Fruit fly (Drosophila melanogaster) whole organism, embryonic: ENCODE measurements around the gene Pdi.
A peak's percentile ranks its signal among the peaks of the same experiment; 100 is the strongest.

ENCODE experiments used
- CG10267 ChIP-seq: fragments of 200-800 bp; sonication (Bioruptor generic); optimal IDR thresholded peaks from 2 replicates; lab custom pipeline; 2018; ENCODE audit warnings: missing biosample characterization, mild to moderate bottlenecking, missing genetic modification characterization, moderate library complexity
- CG10565 ChIP-seq: fragments of 200-800 bp; sonication (Bioruptor generic); optimal IDR thresholded peaks from 3 replicates; lab custom pipeline; 2016; ENCODE audit warnings: missing biosample characterization, mild to moderate bottlenecking, missing genetic modification characterization
- CG11093 ChIP-seq: fragments of 200-800 bp; sonication (Bioruptor generic); IDR thresholded peaks from 3 replicates; pipeline ENCODE4 v1.3.6; 2022; ENCODE audit warnings: missing biosample characterization, missing genetic modification characterization
- CG11504 ChIP-seq: fragments of 200-800 bp; sonication (Bioruptor generic); optimal IDR thresholded peaks from 3 replicates; lab custom pipeline; 2019; ENCODE audit warnings: missing biosample characterization, mild to moderate bottlenecking, missing genetic modification characterization, moderate library complexity
- CG12299 ChIP-seq: fragments of 200-800 bp; sonication (Bioruptor generic); optimal IDR thresholded peaks from 2 replicates; lab custom pipeline; 2018; ENCODE audit warnings: missing biosample characterization, mild to moderate bottlenecking, missing genetic modification characterization
- CG12391 ChIP-seq: fragments of 200-800 bp; sonication (Bioruptor generic); optimal IDR thresholded peaks from 3 replicates; lab custom pipeline; 2018; ENCODE audit warnings: missing biosample characterization, mild to moderate bottlenecking, missing genetic modification characterization, moderate library complexity
- CG12769 ChIP-seq: fragments of 200-800 bp; sonication (Bioruptor generic); optimal IDR thresholded peaks from 2 replicates; lab custom pipeline; 2019; ENCODE audit warnings: missing biosample characterization, mild to moderate bottlenecking, missing genetic modification characterization, moderate library complexity
- CG15514 ChIP-seq: fragments of 200-800 bp; sonication (Bioruptor generic); optimal IDR thresholded peaks from 3 replicates; lab custom pipeline; 2017; ENCODE audit warnings: missing biosample characterization, missing genetic modification characterization, mild to moderate bottlenecking, moderate library complexity, missing genetic modification reagents
- CG1603 ChIP-seq: fragments of 200-800 bp; sonication (Bioruptor generic); optimal IDR thresholded peaks from 2 replicates; lab custom pipeline; 2019; ENCODE audit warnings: missing biosample characterization, mild to moderate bottlenecking, missing genetic modification characterization, moderate library complexity
- CG17186 ChIP-seq: fragments of 200-800 bp; sonication (Bioruptor generic); optimal IDR thresholded peaks from 3 replicates; lab custom pipeline; 2017; ENCODE audit warnings: missing biosample characterization, missing genetic modification reagents, missing genetic modification characterization
- CG17829 ChIP-seq: fragments of 200-800 bp; optimal IDR thresholded peaks from 2 replicates; lab custom pipeline; 2019; ENCODE audit warnings: missing biosample characterization, mild to moderate bottlenecking, missing genetic modification characterization, moderate library complexity
- CG2875 ChIP-seq: fragments of 200-800 bp; sonication (Bioruptor generic); optimal IDR thresholded peaks from 2 replicates; lab custom pipeline; 2017; ENCODE audit warnings: missing biosample characterization, mild to moderate bottlenecking, missing genetic modification characterization, missing genetic modification reagents
- CG33213 ChIP-seq: fragments of 200-800 bp; sonication (Bioruptor generic); optimal IDR thresholded peaks from 3 replicates; lab custom pipeline; 2016; ENCODE audit warnings: missing biosample characterization, missing genetic modification characterization
- CG34376 ChIP-seq: fragments of 200-800 bp; sonication (Bioruptor generic); optimal IDR thresholded peaks from 2 replicates; lab custom pipeline; 2018; ENCODE audit warnings: missing biosample characterization, mild to moderate bottlenecking, missing genetic modification characterization
- CG34422 ChIP-seq: fragments of 200-800 bp; sonication (Bioruptor generic); IDR thresholded peaks from 3 replicates; pipeline ENCODE4 v1.3.6; 2022; ENCODE audit warnings: missing biosample characterization, missing genetic modification characterization
- CG3847 ChIP-seq: fragments of 200-800 bp; sonication (Bioruptor generic); IDR thresholded peaks from 2 replicates; pipeline ENCODE4 v1.3.6; 2022; ENCODE audit warnings: missing biosample characterization, missing genetic modification characterization
- CG7372 ChIP-seq: fragments of 200-800 bp; sonication (Bioruptor generic); IDR thresholded peaks from 2 replicates; pipeline ENCODE4 v1.3.6; 2022; ENCODE audit warnings: missing biosample characterization, missing genetic modification characterization
- CG8765 ChIP-seq: fragments of 200-800 bp; sonication (Bioruptor generic); IDR thresholded peaks from 2 replicates; pipeline ENCODE4 v1.3.6; 2022; ENCODE audit warnings: missing biosample characterization, missing genetic modification characterization
- CTCF ChIP-seq: fragments of 200-800 bp; sonication (Bioruptor generic); optimal IDR thresholded peaks from 2 replicates; lab custom pipeline; 2017; ENCODE audit warnings: missing biosample characterization, mild to moderate bottlenecking, missing genetic modification characterization, moderate library complexity
- CoRest ChIP-seq: fragments of 200-800 bp; sonication (Bioruptor generic); optimal IDR thresholded peaks from 3 replicates; lab custom pipeline; 2018; ENCODE audit warnings: missing biosample characterization, mild to moderate bottlenecking, missing genetic modification characterization, moderate library complexity
- Dp ChIP-seq: fragments of 200-800 bp; sonication (Bioruptor generic); optimal IDR thresholded peaks from 2 replicates; lab custom pipeline; 2018; ENCODE audit warnings: missing biosample characterization, mild to moderate bottlenecking, missing genetic modification characterization, moderate library complexity
- E2f2 ChIP-seq: fragments of 200-800 bp; sonication (Bioruptor generic); IDR thresholded peaks from 2 replicates; pipeline ENCODE4 v1.3.6; 2022; ENCODE audit warnings: missing biosample characterization, missing genetic modification characterization
- Ets65A ChIP-seq: fragments of 200-800 bp; sonication (Bioruptor generic); peaks from one replicate; lab custom pipeline; 2016; ENCODE audit warnings: missing biosample characterization, missing genetic modification characterization
- Ets97D ChIP-seq: fragments of 200-800 bp; sonication (Bioruptor generic); optimal IDR thresholded peaks from 3 replicates; lab custom pipeline; 2016; ENCODE audit warnings: missing biosample characterization, missing genetic modification characterization
- Fer1 ChIP-seq: fragments of 200-800 bp; sonication (Bioruptor generic); optimal IDR thresholded peaks from 2 replicates; lab custom pipeline; 2017; ENCODE audit warnings: missing biosample characterization, mild to moderate bottlenecking, missing genetic modification characterization
- HHEX ChIP-seq: fragments of 200-800 bp; sonication (Bioruptor generic); optimal IDR thresholded peaks from 3 replicates; lab custom pipeline; 2017; ENCODE audit warnings: missing biosample characterization, mild to moderate bottlenecking, missing genetic modification characterization, missing genetic modification reagents
- HLHmδ ChIP-seq: fragments of 200-800 bp; sonication (Bioruptor generic); optimal IDR thresholded peaks from 2 replicates; lab custom pipeline; 2018; ENCODE audit warnings: missing biosample characterization, mild to moderate bottlenecking, missing genetic modification characterization, moderate library complexity
- Hmr ChIP-seq: fragments of 200-800 bp; sonication (Bioruptor generic); optimal IDR thresholded peaks from 3 replicates; lab custom pipeline; 2017; ENCODE audit warnings: mild to moderate bottlenecking, missing biosample characterization, missing genetic modification reagents, missing genetic modification characterization
- MBD-R2 ChIP-seq: fragments of 200-800 bp; sonication (Bioruptor generic); IDR thresholded peaks from 2 replicates; pipeline ENCODE4 v1.3.6; 2022; ENCODE audit warnings: missing biosample characterization, missing genetic modification characterization
- Rfx ChIP-seq: fragments of 200-800 bp; sonication (Bioruptor generic); IDR thresholded peaks from 2 replicates; pipeline ENCODE4 v1.3.6; 2022; ENCODE audit warnings: missing biosample characterization, missing genetic modification characterization
- Sry-δ ChIP-seq: fragments of 200-800 bp; sonication (Bioruptor generic); optimal IDR thresholded peaks from 2 replicates; lab custom pipeline; 2016; ENCODE audit warnings: missing biosample characterization, missing genetic modification characterization
- ap ChIP-seq: fragments of 200-800 bp; sonication (Bioruptor generic); IDR thresholded peaks from 2 replicates; pipeline ENCODE4 v1.3.6; 2022; ENCODE audit warnings: missing biosample characterization, missing genetic modification characterization
- btn ChIP-seq: fragments of 200-800 bp; sonication (Bioruptor generic); optimal IDR thresholded peaks from 2 replicates; lab custom pipeline; 2016; ENCODE audit warnings: missing biosample characterization, missing genetic modification characterization
- cato ChIP-seq: fragments of 200-800 bp; sonication (Bioruptor generic); optimal IDR thresholded peaks from 2 replicates; lab custom pipeline; 2016; ENCODE audit warnings: missing biosample characterization, missing genetic modification characterization, borderline replicate concordance
- caup ChIP-seq: fragments of 200-800 bp; sonication (Bioruptor generic); optimal IDR thresholded peaks from 3 replicates; lab custom pipeline; 2017; ENCODE audit warnings: missing biosample characterization, mild to moderate bottlenecking, missing genetic modification characterization, moderate library complexity; ENCODE audit not compliant: severe bottlenecking
- cwo ChIP-seq: fragments of 200-800 bp; sonication (Bioruptor generic); optimal IDR thresholded peaks from 3 replicates; lab custom pipeline; 2017; ENCODE audit warnings: missing biosample characterization, missing genetic modification characterization, mild to moderate bottlenecking, moderate library complexity, missing genetic modification reagents
- dm ChIP-seq: fragments of 200-800 bp; sonication (Bioruptor generic); optimal IDR thresholded peaks from 3 replicates; lab custom pipeline; 2016; ENCODE audit warnings: missing biosample characterization, missing genetic modification characterization
- ems ChIP-seq: fragments of 200-800 bp; sonication (Bioruptor generic); optimal IDR thresholded peaks from 3 replicates; lab custom pipeline; 2016; ENCODE audit warnings: missing biosample characterization, missing genetic modification characterization
- gfzf ChIP-seq: fragments of 200-800 bp; sonication (Bioruptor generic); optimal IDR thresholded peaks from 2 replicates; lab custom pipeline; 2016; ENCODE audit warnings: missing biosample characterization, mild to moderate bottlenecking, missing genetic modification characterization, moderate library complexity
- lola ChIP-seq, 3 experiments: fragments of >200 bp in 2 of 3; fragments of 200-800 bp in 1 of 3; sonication (Bioruptor generic) in 1 of 3; optimal IDR thresholded peaks; 2 replicates each; lab custom pipeline; 2017 to 2019; ENCODE audit warnings: missing biosample characterization in 3 of 3, missing genetic modification characterization in 3 of 3, mild to moderate bottlenecking in 1 of 3, moderate library complexity in 1 of 3
- mld ChIP-seq: fragments of 200-800 bp; sonication (Bioruptor generic); IDR thresholded peaks from 3 replicates; pipeline ENCODE4 v1.3.6; 2022; ENCODE audit warnings: missing biosample characterization, missing genetic modification characterization; ENCODE audit not compliant: partially characterized antibody
- onecut ChIP-seq: fragments of 200-800 bp; sonication (Bioruptor generic); IDR thresholded peaks from 2 replicates; pipeline ENCODE4 v1.3.6; 2022; ENCODE audit warnings: missing biosample characterization, missing genetic modification characterization
- org-1 ChIP-seq: fragments of 200-800 bp; sonication (Bioruptor generic); optimal IDR thresholded peaks from 2 replicates; lab custom pipeline; 2017; ENCODE audit warnings: missing biosample characterization, missing genetic modification characterization
- prd ChIP-seq, 3 experiments: fragments of >200 bp in 2 of 3; fragments of 200-800 bp in 1 of 3; sonication (Bioruptor generic) in 1 of 3; optimal IDR thresholded peaks in 2 of 3; IDR thresholded peaks in 1 of 3; 2 replicates in 2 of 3; 3 replicates in 1 of 3; pipeline versions ENCODE4 v1.3.6 to Lab custom; 2017 to 2022; ENCODE audit warnings: missing biosample characterization in 1 of 3, missing genetic modification characterization in 1 of 3
- pros ChIP-seq: fragments of 200-800 bp; sonication (Bioruptor generic); optimal IDR thresholded peaks from 3 replicates; lab custom pipeline; 2019; ENCODE audit warnings: missing biosample characterization, mild to moderate bottlenecking, missing genetic modification characterization, moderate library complexity
- shn ChIP-seq: fragments of 200-800 bp; sonication (Bioruptor generic); optimal IDR thresholded peaks from 3 replicates; lab custom pipeline; 2016; ENCODE audit warnings: missing biosample characterization, missing genetic modification characterization
- sob ChIP-seq: fragments of 200-800 bp; sonication (Bioruptor generic); IDR thresholded peaks from 2 replicates; pipeline ENCODE4 v1.3.6; 2022; ENCODE audit warnings: missing biosample characterization, missing genetic modification characterization
- tin ChIP-seq: fragments of 200-800 bp; sonication (Bioruptor generic); optimal IDR thresholded peaks from 3 replicates; lab custom pipeline; 2016; ENCODE audit warnings: missing biosample characterization, missing genetic modification characterization
- unc-4 ChIP-seq: fragments of 200-800 bp; sonication (Bioruptor generic); IDR thresholded peaks from 2 replicates; pipeline ENCODE4 v1.3.6; 2022; ENCODE audit warnings: missing biosample characterization, missing genetic modification characterization; ENCODE audit not compliant: partially characterized antibody

Pdi gene

dm6 chr3L:15097878-15098520, 44.6 kb downstream of the Pdi start, which contains the start of gene Ctps (continued):
- no peak for TF ChIP-seq prd (optimal IDR thresholded peaks at IDR 0.05; lab: Kevin White, UChicago)
- TF ChIP-seq prd (GFP tag; IDR thresholded peaks at IDR 0.05; lab: Robert Waterston, UW), result 0 out of 3 replicates have a peak, but pooled peaks have one; percentile 19
- peak; percentile 86 for TF ChIP-seq Dp (GFP tag; lab: Kevin White, UChicago)
- TF ChIP-seq ems (GFP tag; lab: Kevin White, UChicago), result peak; percentile 11
- TF ChIP-seq CG10565 (GFP tag; lab: Kevin White, UChicago), result no peak
- no peak for TF ChIP-seq CG3847
- TF ChIP-seq CG8765, result no peak
- peak; percentile 33; the same call in 1 of the 2 replicates for TF ChIP-seq Rfx (GFP tag; lab: Robert Waterston, UW)
- no peak for TF ChIP-seq CG11093
- TF ChIP-seq CG12769, result peak; percentile 2
- TF ChIP-seq CG1603 (tag; lab: Kevin White, UChicago), result peak; percentile 66
- peak; percentile 4 for TF ChIP-seq HHEX (GFP tag; lab: Kevin White, UChicago)
- no peak for TF ChIP-seq cwo
- TF ChIP-seq Ets65A (GFP tag; lab: Kevin White, UChicago), result peak; percentile 82
- TF ChIP-seq MBD-R2, result peak; percentile 50
- TF ChIP-seq CG7372 (GFP tag; lab: Robert Waterston, UW), result no peak
- TF ChIP-seq CoRest, result peak; percentile 4
- peak; percentile 62 for TF ChIP-seq Ets97D (GFP tag; lab: Kevin White, UChicago)
- TF ChIP-seq gfzf (GFP tag; lab: Kevin White, UChicago), result peak; percentile 82
- TF ChIP-seq HLHmδ (GFP tag; lab: Kevin White, UChicago), result no peak
- no peak for TF ChIP-seq btn
- peak; percentile 41 for TF ChIP-seq CG12391 (tag; lab: Kevin White, UChicago)
- TF ChIP-seq CTCF (GFP tag; lab: Kevin White, UChicago), result peak; percentile 44
- peak; percentile 5 for TF ChIP-seq caup
- no peak for TF ChIP-seq CG17829 (tag; lab: Kevin White, UChicago)
- no peak for TF ChIP-seq pros (GFP tag; lab: Kevin White, UChicago)
- no peak for TF ChIP-seq org-1 (GFP tag; lab: Kevin White, UChicago)
- TF ChIP-seq CG34376 (GFP tag; lab: Kevin White, UChicago), result peak; percentile 35
- TF ChIP-seq Fer1 (GFP tag; lab: Kevin White, UChicago), result peak; percentile 27
- no peak for TF ChIP-seq mld (GFP tag; lab: Robert Waterston, UW)
- peak; percentile 40; the same call in 1 of the 2 replicates for TF ChIP-seq sob (GFP tag; lab: Robert Waterston, UW)
- TF ChIP-seq lola (GFP tag; optimal IDR thresholded peaks at IDR 0.05; lab: Kevin White, UChicago), result no peak
- peak; percentile 27 for TF ChIP-seq Hmr (GFP tag; lab: Kevin White, UChicago)
- TF ChIP-seq onecut (GFP tag; lab: Robert Waterston, UW), result no peak
- TF ChIP-seq tin, result peak; percentile 7
- TF ChIP-seq dm, result peak; percentile 76
- peak; percentile 28 for TF ChIP-seq CG11504 (tag; lab: Kevin White, UChicago)
- peak; percentile 15 for TF ChIP-seq Sry-δ
- TF ChIP-seq CG15514 (GFP tag; lab: Kevin White, UChicago), result peak; percentile 64
- no peak for TF ChIP-seq cato (GFP tag; lab: Kevin White, UChicago)
- TF ChIP-seq CG17186, result peak; percentile 30
- peak; percentile 93 for TF ChIP-seq CG10267 (tag; lab: Kevin White, UChicago)
- peak; percentile 90 for TF ChIP-seq E2f2 (GFP tag; lab: Robert Waterston, UW)
- no peak for TF ChIP-seq ap (GFP tag; lab: Robert Waterston, UW)
- TF ChIP-seq shn, result peak; percentile 23
- TF ChIP-seq CG2875 (GFP tag; lab: Kevin White, UChicago), result no peak
- peak; percentile 28; the same call in 1 of the 2 replicates for TF ChIP-seq unc-4
- TF ChIP-seq CG12299 (tag; lab: Kevin White, UChicago), result no peak
- TF ChIP-seq CG33213 (GFP tag; lab: Kevin White, UChicago), result peak; percentile 34
- peak; percentile 27; the same call in 1 of the 3 replicates for TF ChIP-seq CG34422
